Fruit fly (Drosophila melanogaster) whole organism, embryonic: ENCODE results near the gene kra.

Source experiments
- Asciz ChIP-seq: fragments of 200-800 bp; sonication (Bioruptor generic); optimal IDR thresholded peaks from 2 replicates; lab custom pipeline; 2017; ENCODE audit warnings: missing biosample characterization, mild to moderate bottlenecking, missing genetic modification characterization, missing genetic modification reagents
- Awh ChIP-seq: fragments of 200-800 bp; sonication (Bioruptor generic); IDR thresholded peaks from 2 replicates; pipeline ENCODE4, ENCODE4 v1.3.6; 2022; ENCODE audit warnings: missing biosample characterization, missing genetic modification characterization
- CG10543 ChIP-seq: fragments of 200-800 bp; sonication (Bioruptor generic); optimal IDR thresholded peaks from 3 replicates; lab custom pipeline; 2017; ENCODE audit warnings: missing biosample characterization, mild to moderate bottlenecking, missing genetic modification characterization, moderate library complexity
- CG10565 ChIP-seq: fragments of 200-800 bp; sonication (Bioruptor generic); optimal IDR thresholded peaks from 3 replicates; lab custom pipeline; 2016; ENCODE audit warnings: missing biosample characterization, mild to moderate bottlenecking, missing genetic modification characterization
- CG11696 ChIP-seq: fragments of 200-800 bp; sonication (Bioruptor generic); IDR thresholded peaks from 2 replicates; pipeline ENCODE4 v1.3.6; 2022; ENCODE audit warnings: missing biosample characterization, missing genetic modification characterization
- CG12155 ChIP-seq: fragments of 200-800 bp; sonication (Bioruptor generic); optimal IDR thresholded peaks from 3 replicates; lab custom pipeline; 2016; ENCODE audit warnings: missing biosample characterization, missing genetic modification characterization
- CG13296 ChIP-seq: fragments of 200-800 bp; sonication (Bioruptor generic); optimal IDR thresholded peaks from 3 replicates; lab custom pipeline; 2018; ENCODE audit warnings: missing biosample characterization, mild to moderate bottlenecking, missing genetic modification characterization
- CG17186 ChIP-seq: fragments of 200-800 bp; sonication (Bioruptor generic); optimal IDR thresholded peaks from 3 replicates; lab custom pipeline; 2017; ENCODE audit warnings: missing biosample characterization, missing genetic modification reagents, missing genetic modification characterization
- CG17361 ChIP-seq: fragments of 200-800 bp; sonication (Bioruptor generic); IDR thresholded peaks from 3 replicates; pipeline ENCODE4 v1.3.6; 2022; ENCODE audit warnings: missing biosample characterization, missing genetic modification characterization
- CG18011 ChIP-seq: fragments of 200-800 bp; sonication (Bioruptor generic); optimal IDR thresholded peaks from 2 replicates; lab custom pipeline; 2017; ENCODE audit warnings: missing biosample characterization, missing genetic modification characterization, mild to moderate bottlenecking, moderate library complexity, missing genotype
- CG2875 ChIP-seq: fragments of 200-800 bp; sonication (Bioruptor generic); optimal IDR thresholded peaks from 2 replicates; lab custom pipeline; 2017; ENCODE audit warnings: missing biosample characterization, mild to moderate bottlenecking, missing genetic modification characterization, missing genetic modification reagents
- CG3407 ChIP-seq: fragments of 200-800 bp; sonication (Bioruptor generic); optimal IDR thresholded peaks from 2 replicates; lab custom pipeline; 2018; ENCODE audit warnings: missing biosample characterization, mild to moderate bottlenecking, missing genetic modification characterization
- CG4328 ChIP-seq: fragments of 200-800 bp; sonication (Bioruptor generic); optimal IDR thresholded peaks from 3 replicates; lab custom pipeline; 2017; ENCODE audit warnings: missing biosample characterization, missing genetic modification reagents, missing genetic modification characterization
- CG4730 ChIP-seq: fragments of 200-800 bp; sonication (Bioruptor generic); IDR thresholded peaks from 2 replicates; pipeline ENCODE4 v1.3.6; 2022; ENCODE audit warnings: missing biosample characterization, missing genetic modification characterization
- CG6813 ChIP-seq: fragments of 200-800 bp; sonication (Bioruptor generic); optimal IDR thresholded peaks from 2 replicates; lab custom pipeline; 2017; ENCODE audit warnings: missing biosample characterization, missing genetic modification characterization, mild to moderate bottlenecking, moderate library complexity, missing genetic modification reagents
- CG6854 ChIP-seq: fragments of 200-800 bp; sonication (Bioruptor generic); optimal IDR thresholded peaks from 3 replicates; lab custom pipeline; 2017; ENCODE audit warnings: missing biosample characterization, mild to moderate bottlenecking, missing genetic modification characterization
- CG8359 ChIP-seq: fragments of 200-800 bp; sonication (Bioruptor generic); optimal IDR thresholded peaks from 2 replicates; lab custom pipeline; 2017; ENCODE audit warnings: missing biosample characterization, mild to moderate bottlenecking, missing genetic modification characterization, borderline replicate concordance
- CG9215 ChIP-seq: fragments of 200-800 bp; sonication (Bioruptor generic); IDR thresholded peaks from 2 replicates; pipeline ENCODE4 v1.3.6; 2022; ENCODE audit warnings: missing biosample characterization, missing genetic modification characterization
- CG9437 ChIP-seq: fragments of 200-800 bp; sonication (Bioruptor generic); optimal IDR thresholded peaks from 2 replicates; lab custom pipeline; 2018; ENCODE audit warnings: missing biosample characterization, mild to moderate bottlenecking, missing genetic modification characterization
- CG9876 ChIP-seq: fragments of 200-800 bp; sonication (Bioruptor generic); optimal IDR thresholded peaks from 2 replicates; lab custom pipeline; 2016; ENCODE audit warnings: missing biosample characterization, missing genetic modification characterization
- Dip2 ChIP-seq: fragments of 200-800 bp; sonication (Bioruptor generic); IDR thresholded peaks from 2 replicates; pipeline ENCODE4 v1.3.6; 2022; ENCODE audit warnings: missing biosample characterization, missing genetic modification characterization
- Dp ChIP-seq: fragments of 200-800 bp; sonication (Bioruptor generic); optimal IDR thresholded peaks from 2 replicates; lab custom pipeline; 2018; ENCODE audit warnings: missing biosample characterization, mild to moderate bottlenecking, missing genetic modification characterization, moderate library complexity
- E2f1 ChIP-seq: fragments of 200-800 bp; sonication (Bioruptor generic); IDR thresholded peaks from 2 replicates; pipeline ENCODE4 v1.3.6; 2022; ENCODE audit warnings: missing biosample characterization, missing genetic modification characterization
- Ets65A ChIP-seq: fragments of 200-800 bp; sonication (Bioruptor generic); peaks from one replicate; lab custom pipeline; 2016; ENCODE audit warnings: missing biosample characterization, missing genetic modification characterization
- Gsc ChIP-seq: fragments of 200-800 bp; sonication (Bioruptor generic); IDR thresholded peaks from 2 replicates; pipeline ENCODE4 v1.3.6; 2022; ENCODE audit warnings: missing biosample characterization, missing genetic modification characterization
- HLH4C ChIP-seq: fragments of 200-800 bp; sonication (Bioruptor generic); IDR thresholded peaks from 3 replicates; pipeline ENCODE4 v1.3.6; 2022; ENCODE audit warnings: missing biosample characterization, missing genetic modification characterization; ENCODE audit not compliant: partially characterized antibody
- HmgZ ChIP-seq: fragments of 200-800 bp; sonication (Bioruptor generic); optimal IDR thresholded peaks from 2 replicates; lab custom pipeline; 2018; ENCODE audit warnings: missing biosample characterization, mild to moderate bottlenecking, missing genetic modification characterization
- Mrtf ChIP-seq: fragments of 200-800 bp; sonication (Bioruptor generic); IDR thresholded peaks from 3 replicates; pipeline ENCODE4 v1.3.6; 2022; ENCODE audit warnings: missing biosample characterization, missing genetic modification characterization
- NFAT ChIP-seq: fragments of 200-800 bp; sonication (Bioruptor generic); IDR thresholded peaks from 2 replicates; pipeline ENCODE4 v1.3.6; 2022; ENCODE audit warnings: missing biosample characterization, missing genetic modification characterization
- Pdp1 ChIP-seq, 2 experiments: fragments of 200-800 bp; sonication (Bioruptor generic); optimal IDR thresholded peaks; 3 replicates each; lab custom pipeline; 2016; ENCODE audit warnings: missing biosample characterization in 2 of 2, missing genetic modification characterization in 2 of 2, mild to moderate bottlenecking in 1 of 2, moderate library complexity in 1 of 2
- Xrp1 ChIP-seq: fragments of 200-800 bp; sonication (Bioruptor generic); IDR thresholded peaks from 2 replicates; pipeline ENCODE4 v1.3.6; 2022; ENCODE audit warnings: missing biosample characterization, missing genetic modification characterization
- bbx ChIP-seq: fragments of 200-800 bp; sonication (Bioruptor generic); IDR thresholded peaks from 2 replicates; pipeline ENCODE4 v1.3.6; 2022; ENCODE audit warnings: missing biosample characterization, missing genetic modification characterization; ENCODE audit not compliant: partially characterized antibody
- cg ChIP-seq: fragments of 200-800 bp; sonication (Bioruptor generic); optimal IDR thresholded peaks from 3 replicates; lab custom pipeline; 2019; ENCODE audit warnings: missing biosample characterization, mild to moderate bottlenecking, missing genetic modification characterization, moderate library complexity
- chm ChIP-seq: fragments of 200-800 bp; sonication (Bioruptor generic); IDR thresholded peaks from 2 replicates; pipeline ENCODE4 v1.3.6; 2022; ENCODE audit warnings: missing biosample characterization, missing genetic modification characterization
- dmrt99B ChIP-seq: fragments of 200-800 bp; sonication (Bioruptor generic); optimal IDR thresholded peaks from 2 replicates; lab custom pipeline; 2018; ENCODE audit warnings: missing biosample characterization, mild to moderate bottlenecking, missing genetic modification characterization, moderate library complexity
- fd3F ChIP-seq: fragments of 200-800 bp; sonication (Bioruptor generic); optimal IDR thresholded peaks from 2 replicates; lab custom pipeline; 2018; ENCODE audit warnings: missing biosample characterization, mild to moderate bottlenecking, missing genetic modification characterization, moderate library complexity
- ftz-f1 ChIP-seq: fragments of 200-800 bp; sonication (Bioruptor generic); optimal IDR thresholded peaks from 2 replicates; lab custom pipeline; 2016; ENCODE audit warnings: missing biosample characterization, missing genetic modification characterization
- gce ChIP-seq: fragments of 200-800 bp; sonication (Bioruptor generic); IDR thresholded peaks from 3 replicates; pipeline ENCODE4 v1.3.6; 2022; ENCODE audit warnings: missing biosample characterization, missing genetic modification characterization
- gem ChIP-seq: fragments of 200-800 bp; sonication (Bioruptor generic); optimal IDR thresholded peaks from 2 replicates; lab custom pipeline; 2019; ENCODE audit warnings: missing biosample characterization, mild to moderate bottlenecking, missing genetic modification characterization, moderate library complexity
- luna ChIP-seq: fragments of 200-800 bp; sonication (Bioruptor generic); optimal IDR thresholded peaks from 2 replicates; lab custom pipeline; 2016; ENCODE audit warnings: missing biosample characterization, missing genetic modification characterization
- mam ChIP-seq: fragments of 200-800 bp; sonication (Bioruptor generic); optimal IDR thresholded peaks from 3 replicates; lab custom pipeline; 2016; ENCODE audit warnings: missing biosample characterization, missing genetic modification characterization
- nerfin-2 ChIP-seq: fragments of 200-800 bp; sonication (Bioruptor generic); IDR thresholded peaks from 2 replicates; pipeline ENCODE4 v1.3.6; 2022; ENCODE audit warnings: missing biosample characterization, missing genetic modification characterization; ENCODE audit not compliant: partially characterized antibody
- pb ChIP-seq: fragments of 200-800 bp; sonication (Bioruptor generic); optimal IDR thresholded peaks from 3 replicates; lab custom pipeline; 2016; ENCODE audit warnings: missing biosample characterization, missing genetic modification characterization
- pum ChIP-seq: fragments of 200-800 bp; sonication (Bioruptor generic); optimal IDR thresholded peaks from 2 replicates; lab custom pipeline; 2016; ENCODE audit warnings: missing biosample characterization, missing genetic modification characterization
- shn ChIP-seq: fragments of 200-800 bp; sonication (Bioruptor generic); optimal IDR thresholded peaks from 3 replicates; lab custom pipeline; 2016; ENCODE audit warnings: missing biosample characterization, missing genetic modification characterization
- ssp ChIP-seq: fragments of 200-800 bp; sonication (Bioruptor generic); IDR thresholded peaks from 2 replicates; pipeline ENCODE4 v1.3.6; 2022; ENCODE audit warnings: missing biosample characterization, missing genetic modification characterization
- tin ChIP-seq: fragments of 200-800 bp; sonication (Bioruptor generic); optimal IDR thresholded peaks from 3 replicates; lab custom pipeline; 2016; ENCODE audit warnings: missing biosample characterization, missing genetic modification characterization
- usp ChIP-seq: fragments of >200 bp; optimal IDR thresholded peaks from 2 replicates; lab custom pipeline; 2017; ENCODE audit warnings: missing biosample characterization, missing genetic modification characterization

kra gene

DNA sequence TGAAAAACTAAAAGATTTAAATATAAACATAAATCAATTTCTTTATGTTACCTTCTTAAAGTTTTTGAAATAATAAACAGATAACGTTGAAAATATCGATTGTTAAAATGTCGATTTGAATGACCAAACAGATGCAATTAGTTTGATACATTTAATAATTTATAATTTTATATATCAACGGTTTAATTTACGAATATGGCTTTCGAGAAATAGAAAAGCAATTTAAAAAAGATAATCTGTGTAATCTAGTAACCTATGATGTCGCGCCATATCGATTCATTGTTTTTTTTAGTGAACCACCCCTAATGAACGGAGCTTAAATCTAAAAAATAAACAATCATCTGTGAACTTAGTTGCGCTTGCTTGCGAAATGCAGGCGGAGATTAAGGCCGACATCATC lies 12.4 kb downstream of the kra start, which contains the start of gene PolZ2 (continued):
- TF ChIP-seq CG8359 (no peak), ftz-f1 (GFP tag; lab: Kevin White, UChicago) (no peak), Dip2 (GFP tag; lab: Robert Waterston, UW) (no peak), CG17186 (GFP tag; lab: Kevin White, UChicago) (no peak), CG4730 (no peak), CG18011 (GFP tag; lab: Kevin White, UChicago) (no peak), CG4328 (GFP tag; lab: Kevin White, UChicago) (no peak), dmrt99B (tag; lab: Kevin White, UChicago) (no peak), mam (GFP tag; lab: Kevin White, UChicago) (no peak)

dm6 chr3R:5587863-5588519 lies 12.9 kb downstream of the kra start, which contains the start of gene CG2926:
TSS of gene CG2926 (minus strand) at chr3R:5588380.
- peak in 1 of 2 experiments; percentile 26 for TF ChIP-seq Pdp1 (GFP tag; optimal IDR thresholded peaks at IDR 0.05; lab: Kevin White, UChicago)
- no peak for TF ChIP-seq E2f1 (GFP tag; lab: Robert Waterston, UW)
- TF ChIP-seq Awh (GFP tag; lab: Robert Waterston, UW) = no peak
- no peak; the same call in 2 of the 3 replicates for TF ChIP-seq Mrtf
- TF ChIP-seq Dp (GFP tag; lab: Kevin White, UChicago) = peak; percentile 64
- TF ChIP-seq fd3F = no peak
- peak; percentile 93 for TF ChIP-seq bbx
- TF ChIP-seq cg (GFP tag; lab: Kevin White, UChicago) = peak; percentile 75
- TF ChIP-seq nerfin-2 = peak; percentile 59
- no peak for TF ChIP-seq CG10543 (GFP tag; lab: Kevin White, UChicago)
- peak; percentile 84 for TF ChIP-seq HLH4C (GFP tag; lab: Robert Waterston, UW)
- TF ChIP-seq Gsc (GFP tag; lab: Robert Waterston, UW) = no peak
- TF ChIP-seq CG2875 (GFP tag; lab: Kevin White, UChicago) = no peak
- peak; percentile 93 for TF ChIP-seq Ets65A (GFP tag; lab: Kevin White, UChicago)
- no peak for TF ChIP-seq CG11696
- TF ChIP-seq pb (GFP tag; lab: Kevin White, UChicago) = no peak
- peak; percentile 29 for TF ChIP-seq tin
- no peak for TF ChIP-seq CG10565 (GFP tag; lab: Kevin White, UChicago)
- TF ChIP-seq CG9437 (GFP tag; lab: Kevin White, UChicago) = peak; percentile 40
- peak; percentile 56 for TF ChIP-seq NFAT (GFP tag; lab: Robert Waterston, UW)
- TF ChIP-seq Asciz (GFP tag; lab: Kevin White, UChicago) = no peak
- TF ChIP-seq CG9876 = peak; percentile 53
- no peak for TF ChIP-seq CG6813 (GFP tag; lab: Kevin White, UChicago)
- no peak for TF ChIP-seq CG6854 (GFP tag; lab: Kevin White, UChicago)
- TF ChIP-seq gem (tag; lab: Kevin White, UChicago) = no peak
- TF ChIP-seq chm (GFP tag; lab: Robert Waterston, UW) = peak; percentile 55
- peak; percentile 58 for TF ChIP-seq shn (GFP tag; lab: Kevin White, UChicago)
- peak; percentile 66 for TF ChIP-seq CG12155
- TF ChIP-seq CG9215 (GFP tag; lab: Robert Waterston, UW) = no peak
- peak; percentile 70 for TF ChIP-seq mam (GFP tag; lab: Kevin White, UChicago)
- peak; percentile 56 for TF ChIP-seq ssp (GFP tag; lab: Robert Waterston, UW)
- no peak for TF ChIP-seq CG3407 (GFP tag; lab: Kevin White, UChicago)
- TF ChIP-seq CG17361 (GFP tag; lab: Robert Waterston, UW) = no peak
- peak; percentile 68 for TF ChIP-seq HmgZ
- TF ChIP-seq CG4730 = no peak
- TF ChIP-seq Xrp1 (GFP tag; lab: Robert Waterston, UW) = 0 out of 2 replicates have a peak, but pooled peaks have one; percentile 15
- peak; percentile 17 for TF ChIP-seq pum (GFP tag; lab: Kevin White, UChicago)
- no peak for TF ChIP-seq gce (GFP tag; lab: Robert Waterston, UW)
- no peak for TF ChIP-seq usp (GFP tag; lab: Kevin White, UChicago)
- TF ChIP-seq luna (GFP tag; lab: Kevin White, UChicago) = no peak
- no peak for TF ChIP-seq CG13296 (GFP tag; lab: Kevin White, UChicago)
